Fruit fly (Drosophila melanogaster) whole organism, embryonic: ENCODE measurements around the gene CG10598.

Experiments used
- CG10565 ChIP-seq: fragments of 200-800 bp; sonication (Bioruptor generic); optimal IDR thresholded peaks from 3 replicates; lab custom pipeline; 2016; ENCODE audit warnings: missing biosample characterization, mild to moderate bottlenecking, missing genetic modification characterization
- CG12744 ChIP-seq: fragments of 200-800 bp; sonication (Bioruptor generic); optimal IDR thresholded peaks from 2 replicates; lab custom pipeline; 2016; ENCODE audit warnings: missing biosample characterization, missing genetic modification characterization
- CG15696 ChIP-seq: fragments of 200-800 bp; sonication (Bioruptor generic); optimal IDR thresholded peaks from 2 replicates; lab custom pipeline; 2019; ENCODE audit warnings: missing biosample characterization, mild to moderate bottlenecking, missing genetic modification characterization, moderate library complexity
- CG17612 ChIP-seq: fragments of 200-800 bp; sonication (Bioruptor generic); IDR thresholded peaks from 2 replicates; pipeline ENCODE4 v1.3.6; 2022; ENCODE audit warnings: missing biosample characterization, missing genetic modification characterization
- CG17829 ChIP-seq: fragments of 200-800 bp; optimal IDR thresholded peaks from 2 replicates; lab custom pipeline; 2019; ENCODE audit warnings: missing biosample characterization, mild to moderate bottlenecking, missing genetic modification characterization, moderate library complexity
- CG17912 ChIP-seq: fragments of 200-800 bp; sonication (Bioruptor generic); optimal IDR thresholded peaks from 2 replicates; lab custom pipeline; 2018; ENCODE audit warnings: missing biosample characterization, mild to moderate bottlenecking, missing genetic modification characterization
- CG2120 ChIP-seq: fragments of 200-800 bp; sonication (Bioruptor generic); optimal IDR thresholded peaks from 3 replicates; lab custom pipeline; 2016; ENCODE audit warnings: missing biosample characterization, missing genetic modification characterization
- CG2678 ChIP-seq: fragments of 200-800 bp; sonication (Bioruptor generic); optimal IDR thresholded peaks from 3 replicates; lab custom pipeline; 2019; ENCODE audit warnings: missing biosample characterization, mild to moderate bottlenecking, missing genetic modification characterization, moderate library complexity
- CG30431 ChIP-seq: fragments of 200-800 bp; sonication (Bioruptor generic); optimal IDR thresholded peaks from 2 replicates; lab custom pipeline; 2017; ENCODE audit warnings: missing biosample characterization, missing genetic modification characterization
- CG31224 ChIP-seq: fragments of 200-800 bp; sonication (Bioruptor generic); IDR thresholded peaks from 2 replicates; pipeline ENCODE4 v1.3.6; 2022; ENCODE audit warnings: missing biosample characterization, missing genetic modification characterization
- CG31388 ChIP-seq: fragments of 200-800 bp; sonication (Bioruptor generic); optimal IDR thresholded peaks from 2 replicates; lab custom pipeline; 2016; ENCODE audit warnings: missing biosample characterization, missing genetic modification characterization
- CG32767 ChIP-seq: fragments of 200-800 bp; sonication (Bioruptor generic); IDR thresholded peaks from 2 replicates; pipeline ENCODE4 v1.3.6; 2022; ENCODE audit warnings: missing biosample characterization, missing genetic modification characterization
- CG32772 ChIP-seq: fragments of 200-800 bp; sonication (Bioruptor generic); IDR thresholded peaks from 2 replicates; pipeline ENCODE4 v1.3.6; 2022; ENCODE audit warnings: missing biosample characterization, missing genetic modification characterization
- CG3407 ChIP-seq: fragments of 200-800 bp; sonication (Bioruptor generic); optimal IDR thresholded peaks from 2 replicates; lab custom pipeline; 2018; ENCODE audit warnings: missing biosample characterization, mild to moderate bottlenecking, missing genetic modification characterization
- Elba2 ChIP-seq: fragments of 200-800 bp; sonication (Bioruptor generic); optimal IDR thresholded peaks from 3 replicates; lab custom pipeline; 2016; ENCODE audit warnings: missing biosample characterization, missing genetic modification characterization
- Ets97D ChIP-seq: fragments of 200-800 bp; sonication (Bioruptor generic); optimal IDR thresholded peaks from 3 replicates; lab custom pipeline; 2016; ENCODE audit warnings: missing biosample characterization, missing genetic modification characterization
- Gug ChIP-seq: fragments of 200-800 bp; sonication (Bioruptor generic); IDR thresholded peaks from 4 replicates; pipeline ENCODE4 v1.3.6; 2022; ENCODE audit warnings: missing biosample characterization, missing genetic modification characterization
- HLH3B ChIP-seq: fragments of 200-800 bp; sonication (Bioruptor generic); IDR thresholded peaks from 2 replicates; pipeline ENCODE4 v1.3.6; 2022; ENCODE audit warnings: missing biosample characterization, missing genetic modification characterization
- Jarid2 ChIP-seq: fragments of 200-800 bp; sonication (Bioruptor generic); optimal IDR thresholded peaks from 3 replicates; lab custom pipeline; 2017; ENCODE audit warnings: mild to moderate bottlenecking, missing biosample characterization, missing genetic modification reagents, missing genetic modification characterization
- MBD-R2 ChIP-seq: fragments of 200-800 bp; sonication (Bioruptor generic); IDR thresholded peaks from 2 replicates; pipeline ENCODE4 v1.3.6; 2022; ENCODE audit warnings: missing biosample characterization, missing genetic modification characterization
- MTF-1 ChIP-seq: fragments of 200-800 bp; sonication (Bioruptor generic); optimal IDR thresholded peaks from 2 replicates; lab custom pipeline; 2018; ENCODE audit warnings: missing biosample characterization, mild to moderate bottlenecking, missing genetic modification characterization, borderline replicate concordance
- Myb ChIP-seq: fragments of 200-800 bp; sonication (Bioruptor generic); optimal IDR thresholded peaks from 2 replicates; lab custom pipeline; 2016; ENCODE audit warnings: missing biosample characterization, missing genetic modification characterization
- NK7.1 ChIP-seq: fragments of 200-800 bp; sonication (Bioruptor generic); optimal IDR thresholded peaks from 3 replicates; lab custom pipeline; 2016; ENCODE audit warnings: missing biosample characterization, missing genetic modification characterization
- Nf-YB ChIP-seq: fragments of 200-800 bp; sonication (Bioruptor generic); optimal IDR thresholded peaks from 3 replicates; lab custom pipeline; 2019; ENCODE audit warnings: missing biosample characterization, mild to moderate bottlenecking, missing genetic modification characterization, moderate library complexity
- Six4 ChIP-seq: fragments of 200-800 bp; sonication (Bioruptor generic); optimal IDR thresholded peaks from 2 replicates; lab custom pipeline; 2016; ENCODE audit warnings: missing biosample characterization, missing genetic modification characterization
- Vsx1 ChIP-seq: fragments of 200-800 bp; sonication (Bioruptor generic); optimal IDR thresholded peaks from 2 replicates; lab custom pipeline; 2017; ENCODE audit warnings: missing biosample characterization, mild to moderate bottlenecking, missing genetic modification characterization, missing genetic modification reagents
- ab ChIP-seq: fragments of 200-800 bp; sonication (Bioruptor generic); optimal IDR thresholded peaks from 2 replicates; lab custom pipeline; 2016; ENCODE audit warnings: missing biosample characterization, missing genetic modification characterization
- amos ChIP-seq: fragments of 200-800 bp; sonication (Bioruptor generic); IDR thresholded peaks from 2 replicates; pipeline ENCODE4 v1.3.6; 2022; ENCODE audit warnings: missing biosample characterization, missing genetic modification characterization; ENCODE audit not compliant: partially characterized antibody
- az2 ChIP-seq: fragments of 200-800 bp; sonication (Bioruptor generic); optimal IDR thresholded peaks from 3 replicates; lab custom pipeline; 2016; ENCODE audit warnings: missing biosample characterization, missing genetic modification characterization
- br ChIP-seq: fragments of >200 bp; optimal IDR thresholded peaks from 2 replicates; lab custom pipeline; 2017
- bsh ChIP-seq, 2 experiments: fragments of 200-800 bp; sonication (Bioruptor generic); optimal IDR thresholded peaks; 2 replicates each; lab custom pipeline; 2017 to 2018; ENCODE audit warnings: mild to moderate bottlenecking in 2 of 2, missing biosample characterization in 2 of 2, missing genetic modification characterization in 2 of 2, moderate library complexity in 1 of 2
- btn ChIP-seq: fragments of 200-800 bp; sonication (Bioruptor generic); optimal IDR thresholded peaks from 2 replicates; lab custom pipeline; 2016; ENCODE audit warnings: missing biosample characterization, missing genetic modification characterization
- dpn ChIP-seq, 2 experiments: fragments of 200-800 bp; sonication (Bioruptor generic); optimal IDR thresholded peaks; 3 replicates each; lab custom pipeline; 2016; ENCODE audit warnings: missing biosample characterization in 2 of 2, missing genetic modification characterization in 2 of 2
- eve ChIP-seq, 2 experiments: fragments of >200 bp; optimal IDR thresholded peaks; 2 replicates each; lab custom pipeline; 2017; ENCODE audit warnings: missing biosample characterization in 2 of 2, missing genetic modification characterization in 2 of 2
- eyg ChIP-seq: fragments of 200-800 bp; sonication (Bioruptor generic); optimal IDR thresholded peaks from 3 replicates; lab custom pipeline; 2016; ENCODE audit warnings: missing biosample characterization, missing genetic modification characterization
- gcm ChIP-seq: fragments of 200-800 bp; sonication (Bioruptor generic); optimal IDR thresholded peaks from 2 replicates; lab custom pipeline; 2019; ENCODE audit warnings: missing biosample characterization, mild to moderate bottlenecking, missing genetic modification characterization, moderate library complexity
- gsb ChIP-seq: fragments of 200-800 bp; sonication (Bioruptor generic); IDR thresholded peaks from 2 replicates; pipeline ENCODE4 v1.3.6; 2022; ENCODE audit warnings: missing biosample characterization, missing genetic modification characterization
- hb ChIP-seq: fragments of 200-800 bp; sonication (Bioruptor generic); IDR thresholded peaks from 3 replicates; pipeline ENCODE4 v1.3.6; 2022; ENCODE audit warnings: missing biosample characterization, missing genetic modification characterization; ENCODE audit not compliant: partially characterized antibody
- her ChIP-seq: fragments of 200-800 bp; sonication (Bioruptor generic); optimal IDR thresholded peaks from 2 replicates; lab custom pipeline; 2016; ENCODE audit warnings: missing biosample characterization, missing genetic modification characterization
- ind ChIP-seq: fragments of 200-800 bp; sonication (Bioruptor generic); optimal IDR thresholded peaks from 3 replicates; lab custom pipeline; 2016; ENCODE audit warnings: missing biosample characterization, missing genetic modification characterization
- mam ChIP-seq: fragments of 200-800 bp; sonication (Bioruptor generic); optimal IDR thresholded peaks from 3 replicates; lab custom pipeline; 2016; ENCODE audit warnings: missing biosample characterization, missing genetic modification characterization
- otp ChIP-seq: fragments of 200-800 bp; sonication (Bioruptor generic); IDR thresholded peaks from 3 replicates; pipeline ENCODE4, ENCODE4 v1.3.6; 2022; ENCODE audit warnings: missing biosample characterization, missing genetic modification characterization
- pfk ChIP-seq: fragments of 200-800 bp; sonication (Bioruptor generic); optimal IDR thresholded peaks from 2 replicates; lab custom pipeline; 2018; ENCODE audit warnings: missing biosample characterization, mild to moderate bottlenecking, missing genetic modification characterization, moderate library complexity
- phol ChIP-seq: fragments of 200-800 bp; sonication (Bioruptor generic); optimal IDR thresholded peaks from 3 replicates; lab custom pipeline; 2018; ENCODE audit warnings: missing biosample characterization, mild to moderate bottlenecking, missing genetic modification characterization, moderate library complexity
- row ChIP-seq: fragments of 200-800 bp; sonication (Bioruptor generic); IDR thresholded peaks from 3 replicates; pipeline ENCODE4 v1.3.6; 2022; ENCODE audit warnings: missing biosample characterization, missing genetic modification characterization
- sima ChIP-seq: fragments of 200-800 bp; sonication (Bioruptor generic); optimal IDR thresholded peaks from 2 replicates; lab custom pipeline; 2016; ENCODE audit warnings: missing biosample characterization, missing genetic modification characterization
- sisA ChIP-seq: fragments of 200-800 bp; sonication (Bioruptor generic); IDR thresholded peaks from 2 replicates; pipeline ENCODE4 v1.3.6; 2022; ENCODE audit warnings: missing biosample characterization, missing genetic modification characterization
- slp2 ChIP-seq: fragments of 200-800 bp; sonication (Bioruptor generic); optimal IDR thresholded peaks from 2 replicates; lab custom pipeline; 2016; ENCODE audit warnings: missing biosample characterization, missing genetic modification characterization
- tin ChIP-seq: fragments of 200-800 bp; sonication (Bioruptor generic); optimal IDR thresholded peaks from 3 replicates; lab custom pipeline; 2016; ENCODE audit warnings: missing biosample characterization, missing genetic modification characterization
- tna ChIP-seq: fragments of 200-800 bp; sonication (Bioruptor generic); IDR thresholded peaks from 2 replicates; pipeline ENCODE4 v1.3.6; 2022; ENCODE audit warnings: missing biosample characterization, missing genetic modification characterization; ENCODE audit not compliant: partially characterized antibody
- unc-4 ChIP-seq: fragments of 200-800 bp; sonication (Bioruptor generic); IDR thresholded peaks from 2 replicates; pipeline ENCODE4 v1.3.6; 2022; ENCODE audit warnings: missing biosample characterization, missing genetic modification characterization; ENCODE audit not compliant: partially characterized antibody
- vfl ChIP-seq: fragments of 200-800 bp; sonication (Bioruptor generic); optimal IDR thresholded peaks from 2 replicates; lab custom pipeline; 2016; ENCODE audit warnings: missing biosample characterization, missing genetic modification characterization

Gene CG10598

DNA sequence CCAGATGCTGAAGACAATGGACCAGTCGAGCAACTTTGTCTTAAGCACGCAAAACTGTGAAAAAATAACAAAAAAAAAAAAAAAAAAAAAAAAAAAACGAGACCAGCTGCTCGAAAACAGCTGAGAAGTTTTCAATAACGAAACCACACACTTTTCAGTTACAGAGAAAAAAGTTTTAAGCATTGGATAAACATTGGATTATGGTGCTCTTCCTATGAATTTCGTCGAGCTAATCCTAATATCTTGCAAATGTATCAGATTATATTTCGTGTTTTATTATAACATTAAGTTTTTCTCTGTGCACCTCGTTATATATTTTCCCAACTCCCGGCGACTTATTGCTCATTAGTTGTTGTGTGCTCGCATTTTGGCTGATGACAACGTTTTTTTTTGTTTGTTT lies 50.1 kb downstream of the CG10598 start (continued):
- no peak for TF ChIP-seq hb (GFP tag; lab: Robert Waterston, UW)
- TF ChIP-seq CG10565 (GFP tag; lab: Kevin White, UChicago) = no peak
- TF ChIP-seq NK7.1 (GFP tag; lab: Kevin White, UChicago) = no peak
- peak; percentile 68 for TF ChIP-seq sisA (GFP tag; lab: Robert Waterston, UW)
- peak; percentile 54 for TF ChIP-seq ind (GFP tag; lab: Kevin White, UChicago)
- no peak for TF ChIP-seq CG31388 (GFP tag; lab: Kevin White, UChicago)
- TF ChIP-seq CG17912 = no peak
- peak; percentile 11 for TF ChIP-seq az2 (GFP tag; lab: Kevin White, UChicago)
- TF ChIP-seq slp2 (GFP tag; lab: Kevin White, UChicago) = peak; percentile 46
- TF ChIP-seq vfl (GFP tag; lab: Kevin White, UChicago) = no peak
- peak; percentile 17 for TF ChIP-seq CG17829 (tag; lab: Kevin White, UChicago)
- TF ChIP-seq unc-4 = no peak
- TF ChIP-seq dpn (GFP tag; optimal IDR thresholded peaks at IDR 0.05; lab: Kevin White, UChicago) = peak; percentile 41 to 50
- TF ChIP-seq gsb (GFP tag; lab: Robert Waterston, UW) = peak; percentile 51; the same call in 1 of the 2 replicates
- no peak; the same call in 1 of the 2 replicates for TF ChIP-seq MBD-R2 (GFP tag; lab: Robert Waterston, UW)
- TF ChIP-seq eve (GFP tag; optimal IDR thresholded peaks at IDR 0.05; lab: Kevin White, UChicago) = peak in 1 of 2 experiments; percentile 47
- TF ChIP-seq CG2120 (GFP tag; lab: Kevin White, UChicago) = peak; percentile 59
- TF ChIP-seq CG32767 = no peak
- TF ChIP-seq CG17612 (GFP tag; lab: Robert Waterston, UW) = no peak
- 0 out of 2 replicates have a peak, but pooled peaks have one; percentile 20 for TF ChIP-seq CG31224 (GFP tag; lab: Robert Waterston, UW)
- no peak for TF ChIP-seq CG15696 (tag; lab: Kevin White, UChicago)
- peak; percentile 51; the same call in 1 of the 2 replicates for TF ChIP-seq HLH3B (GFP tag; lab: Robert Waterston, UW)
- TF ChIP-seq Gug (GFP tag; lab: Robert Waterston, UW) = 0 out of 4 replicates have a peak, but pooled peaks have one; percentile 21
- TF ChIP-seq eyg (GFP tag; lab: Kevin White, UChicago) = no peak
- peak; percentile 7 for TF ChIP-seq Six4
- no peak for TF ChIP-seq amos
- TF ChIP-seq otp (GFP tag; lab: Robert Waterston, UW) = peak; percentile 32; the same call in 1 of the 3 replicates
- no peak for TF ChIP-seq CG30431 (GFP tag; lab: Kevin White, UChicago)
- no peak for TF ChIP-seq Nf-YB
- peak; percentile 27 for TF ChIP-seq her (GFP tag; lab: Kevin White, UChicago)
- no peak for TF ChIP-seq Jarid2 (GFP tag; lab: Kevin White, UChicago)
- TF ChIP-seq row (GFP tag; lab: Robert Waterston, UW) = peak; percentile 77
- peak; percentile 49 for TF ChIP-seq mam (GFP tag; lab: Kevin White, UChicago)
- TF ChIP-seq Elba2 (GFP tag; lab: Kevin White, UChicago) = no peak
- TF ChIP-seq gcm (GFP tag; lab: Kevin White, UChicago) = no peak
- peak; percentile 40 for TF ChIP-seq Myb
- TF ChIP-seq bsh (GFP tag; optimal IDR thresholded peaks at IDR 0.05; lab: Kevin White, UChicago) = peak; percentile 29 to 31
- peak; percentile 32 for TF ChIP-seq tin (GFP tag; lab: Kevin White, UChicago)
- no peak for TF ChIP-seq CG3407 (GFP tag; lab: Kevin White, UChicago)
- TF ChIP-seq sima (GFP tag; lab: Kevin White, UChicago) = no peak
- no peak for TF ChIP-seq MTF-1
- no peak for TF ChIP-seq tna (GFP tag; lab: Robert Waterston, UW)
- no peak for TF ChIP-seq br
- TF ChIP-seq CG32772 (GFP tag; lab: Robert Waterston, UW) = peak; percentile 49; the same call in 1 of the 2 replicates
- no peak for TF ChIP-seq Vsx1 (GFP tag; lab: Kevin White, UChicago)
- TF ChIP-seq ab (GFP tag; lab: Kevin White, UChicago) = no peak
- TF ChIP-seq phol (tag; lab: Kevin White, UChicago) = peak; percentile 35
- peak; percentile 36 for TF ChIP-seq CG12744
- TF ChIP-seq btn = no peak
- TF ChIP-seq Ets97D (GFP tag; lab: Kevin White, UChicago) = no peak
- TF ChIP-seq CG2678 = peak; percentile 60
- TF ChIP-seq pfk (GFP tag; lab: Kevin White, UChicago) = no peak
